Worm (Caenorhabditis elegans): ENCODE data around the gene Y4C6B.4.

The Y4C6B.4 gene

ce11 chrIV:5364135-5364609, 37.9 kb downstream of the Y4C6B.4 start, which contains the start of the genes hda-6 and F41H10.4 (continued):
- TF ChIP-seq swsn-7 (tag; optimal IDR thresholded peaks at IDR 0.05) = peak; percentile 79
- peak; percentile 85 for TF ChIP-seq ceh-90 (tag; optimal IDR thresholded peaks at IDR 0.05)
- TF ChIP-seq tlp-1 (tag; optimal IDR thresholded peaks at IDR 0.05) = no peak
- no peak for TF ChIP-seq hlh-4 (tag; optimal IDR thresholded peaks at IDR 0.05)
- no peak for TF ChIP-seq pag-3 (tag; optimal IDR thresholded peaks at IDR 0.05; ENCODE audit: borderline replicate concordance, insufficient read depth)
- TF ChIP-seq pqm-1 (tag; optimal IDR thresholded peaks at IDR 0.05) = no peak
- peak; percentile 65 for TF ChIP-seq pax-3 (tag; optimal IDR thresholded peaks at IDR 0.05)
- TF ChIP-seq sox-4 (tag; optimal IDR thresholded peaks at IDR 0.05) = peak; percentile 65
- peak; percentile 76 for TF ChIP-seq snpc-4 (tag; optimal IDR thresholded peaks at IDR 0.05)
- TF ChIP-seq efl-3 (GFP tag; optimal IDR thresholded peaks at IDR 0.05) = no peak
- TF ChIP-seq dsc-1 (tag; optimal IDR thresholded peaks at IDR 0.05) = peak; percentile 85
- peak; percentile 87 for TF ChIP-seq xbp-1 (tag; optimal IDR thresholded peaks at IDR 0.05)
- peak in 1 of 2 experiments; percentile 72 for TF ChIP-seq mdl-1 (tag; optimal IDR thresholded peaks at IDR 0.05)
- TF ChIP-seq nhr-237 (tag; optimal IDR thresholded peaks at IDR 0.05) = no peak
- peak; percentile 40 for TF ChIP-seq C04F5.9 (tag; optimal IDR thresholded peaks at IDR 0.05)
- no peak for TF ChIP-seq ceh-63 (GFP tag; optimal IDR thresholded peaks at IDR 0.05)
- TF ChIP-seq ceh-82 (tag; optimal IDR thresholded peaks at IDR 0.05) = peak; percentile 55 to 68 (median 57)
- TF ChIP-seq rnt-1 (tag; optimal IDR thresholded peaks at IDR 0.05) = peak; percentile 97
- no peak for TF ChIP-seq skn-1 (tag; optimal IDR thresholded peaks at IDR 0.05)
- peak; percentile 96 for TF ChIP-seq lir-3 (tag; optimal IDR thresholded peaks at IDR 0.05; ENCODE audit: poor library complexity)
- TF ChIP-seq unc-86 (tag; optimal IDR thresholded peaks at IDR 0.05) = peak; percentile 72
- peak; percentile 40 for TF ChIP-seq blmp-1 (tag; optimal IDR thresholded peaks at IDR 0.05)
- peak; percentile 15 for TF ChIP-seq mef-2 (tag; optimal IDR thresholded peaks at IDR 0.05)
- TF ChIP-seq nhr-76 (tag; optimal IDR thresholded peaks at IDR 0.05) = no peak
- peak; percentile 2 for TF ChIP-seq hpl-2 (GFP tag; optimal IDR thresholded peaks at IDR 0.05)
- peak; percentile 87 for TF ChIP-seq lsy-2 (tag; optimal IDR thresholded peaks at IDR 0.05)
- no peak for TF ChIP-seq alr-1 (tag; optimal IDR thresholded peaks at IDR 0.05; ENCODE audit: borderline replicate concordance)
- peak; percentile 31 for TF ChIP-seq lin-39 (tag; optimal IDR thresholded peaks at IDR 0.05)
- peak; percentile 93 for TF ChIP-seq mep-1 (tag; optimal IDR thresholded peaks at IDR 0.05)
- TF ChIP-seq unc-62 (GFP tag; optimal IDR thresholded peaks at IDR 0.05) = no peak
- TF ChIP-seq nhr-90 (tag; optimal IDR thresholded peaks at IDR 0.05; ENCODE audit: poor library complexity) = peak; percentile 83
- peak; percentile 65 to 83 for TF ChIP-seq efl-1 (optimal IDR thresholded peaks at IDR 0.05)
- peak; percentile 82 to 98 for TF ChIP-seq efl-1 (GFP tag; optimal IDR thresholded peaks at IDR 0.05 in 1 of 2)
- no peak for TF ChIP-seq jun-1 (tag; optimal IDR thresholded peaks at IDR 0.05)
- TF ChIP-seq F16B12.6 (tag; optimal IDR thresholded peaks at IDR 0.05) = peak; percentile 88
- peak; percentile 90 for TF ChIP-seq snu-23 (GFP tag; optimal IDR thresholded peaks at IDR 0.05)
- peak; percentile 76 for TF ChIP-seq egl-13 (tag; optimal IDR thresholded peaks at IDR 0.05)
- peak; percentile 76 for TF ChIP-seq nhr-19 (GFP tag; conservative IDR thresholded peaks at IDR 0.05)
- peak in 1 of 2 experiments; percentile 89 for TF ChIP-seq ztf-11 (tag; optimal IDR thresholded peaks at IDR 0.05)
- TF ChIP-seq aly-2 (tag; optimal IDR thresholded peaks at IDR 0.05) = no peak
- TF ChIP-seq nhr-11 (tag; optimal IDR thresholded peaks at IDR 0.05) = no peak
- TF ChIP-seq Y116A8C.19 (tag; optimal IDR thresholded peaks at IDR 0.05; ENCODE audit: borderline replicate concordance) = peak; percentile 27
- TF ChIP-seq ces-1 (GFP tag; optimal IDR thresholded peaks at IDR 0.05) = no peak
- no peak for TF ChIP-seq fos-1 (tag; optimal IDR thresholded peaks at IDR 0.05)
- TF ChIP-seq lin-13 (GFP tag; optimal IDR thresholded peaks at IDR 0.05) = peak; percentile 43
- TF ChIP-seq fkh-4 (tag; optimal IDR thresholded peaks at IDR 0.05; ENCODE audit: borderline replicate concordance) = peak; percentile 85
- no peak for TF ChIP-seq egl-27 (tag; optimal IDR thresholded peaks at IDR 0.05)
- peak; percentile 79 for TF ChIP-seq nhr-20 (tag; optimal IDR thresholded peaks at IDR 0.05)
- TF ChIP-seq ztf-4 (tag; optimal IDR thresholded peaks at IDR 0.05) = peak; percentile 34
- no peak for TF ChIP-seq hlh-17 (GFP tag; optimal IDR thresholded peaks at IDR 0.05; ENCODE audit: borderline replicate concordance)
- peak; percentile 80 to 88 for TF ChIP-seq lin-35 (GFP tag; optimal IDR thresholded peaks at IDR 0.05)
- peak; percentile 39 for TF ChIP-seq nhr-77 (tag; optimal IDR thresholded peaks at IDR 0.05)
- TF ChIP-seq nhr-71 (tag; optimal IDR thresholded peaks at IDR 0.05) = peak; percentile 90
